Worm (Caenorhabditis elegans) whole organism, L4/young adult: Measurements from ENCODE around the gene mppb-1.

ENCODE experiments used
- W03F9.2 ChIP-seq: fragments of 150-350 bp; optimal IDR thresholded peaks from 2 replicates; lab custom pipeline; 2014; ENCODE audit warnings: missing biosample characterization, missing genetic modification characterization
- dao-5 ChIP-seq: sonication (generic microtip); optimal IDR thresholded peaks from 2 replicates; lab custom pipeline; 2016; ENCODE audit warnings: missing genotype, missing genetic modification characterization, moderate library complexity, missing compliant biosample characterization
- him-1 ChIP-seq: sonication (generic microtip); optimal IDR thresholded peaks from 2 replicates; lab custom pipeline; 2016; ENCODE audit warnings: missing genotype, missing genetic modification reagents, missing genetic modification characterization, missing compliant biosample characterization

DNA sequence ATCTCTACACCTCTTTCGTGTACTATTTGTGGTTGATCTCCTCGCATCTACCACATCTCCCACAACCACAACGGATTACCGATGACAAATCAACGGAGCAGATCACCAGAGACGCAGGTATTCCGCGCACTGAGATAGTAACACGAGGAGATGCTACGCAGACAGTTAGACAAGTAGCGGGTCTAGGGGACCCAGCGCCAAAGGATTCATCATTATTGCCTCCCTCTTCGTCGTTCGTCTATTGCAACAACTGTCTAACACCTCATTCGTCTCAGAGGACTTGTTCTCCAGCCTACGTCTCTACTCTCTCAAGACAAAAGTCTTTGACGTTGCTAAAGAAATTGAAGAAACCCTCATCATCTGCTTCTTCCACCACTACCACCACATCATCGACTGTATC lies 47.1 kb downstream of the mppb-1 start:
- TF ChIP-seq him-1, result no peak
- TF ChIP-seq dao-5, result no peak
- no peak for TF ChIP-seq W03F9.2 (tag; lab: Kevin White, UChicago)
